Fruit fly (Drosophila melanogaster) whole organism, embryonic: ENCODE results near the gene AlaRS-m.

Experiments
- Adf1 ChIP-seq: fragments of 200-800 bp; sonication (Bioruptor generic); IDR thresholded peaks from 2 replicates; pipeline ENCODE4 v1.3.6; 2022; ENCODE audit warnings: missing biosample characterization, missing genetic modification characterization
- Antp ChIP-seq: fragments of 200-800 bp; sonication (Bioruptor generic); optimal IDR thresholded peaks from 3 replicates; lab custom pipeline; 2016; ENCODE audit warnings: missing biosample characterization, missing genetic modification characterization
- Asciz ChIP-seq: fragments of 200-800 bp; sonication (Bioruptor generic); optimal IDR thresholded peaks from 2 replicates; lab custom pipeline; 2017; ENCODE audit warnings: missing biosample characterization, mild to moderate bottlenecking, missing genetic modification characterization, missing genetic modification reagents
- CG11695 ChIP-seq: fragments of 200-800 bp; sonication (Bioruptor generic); IDR thresholded peaks from 3 replicates; pipeline ENCODE4 v1.3.6; 2022; ENCODE audit warnings: missing biosample characterization, missing genetic modification characterization
- CG12299 ChIP-seq: fragments of 200-800 bp; sonication (Bioruptor generic); optimal IDR thresholded peaks from 2 replicates; lab custom pipeline; 2018; ENCODE audit warnings: missing biosample characterization, mild to moderate bottlenecking, missing genetic modification characterization
- CG14965 ChIP-seq: fragments of 200-800 bp; sonication (Bioruptor generic); optimal IDR thresholded peaks from 2 replicates; lab custom pipeline; 2016; ENCODE audit warnings: missing biosample characterization, missing genetic modification characterization, borderline replicate concordance
- CG15696 ChIP-seq: fragments of 200-800 bp; sonication (Bioruptor generic); optimal IDR thresholded peaks from 2 replicates; lab custom pipeline; 2019; ENCODE audit warnings: missing biosample characterization, mild to moderate bottlenecking, missing genetic modification characterization, moderate library complexity
- CG1647 ChIP-seq: fragments of 200-800 bp; sonication (Bioruptor generic); optimal IDR thresholded peaks from 3 replicates; lab custom pipeline; 2016; ENCODE audit warnings: missing biosample characterization, missing genetic modification characterization
- CG1832 ChIP-seq: fragments of 200-800 bp; sonication (Bioruptor generic); optimal IDR thresholded peaks from 2 replicates; lab custom pipeline; 2017; ENCODE audit warnings: missing biosample characterization, mild to moderate bottlenecking, missing genetic modification characterization, inconsistent platforms
- CG18764 ChIP-seq: fragments of 200-800 bp; sonication (Bioruptor generic); optimal IDR thresholded peaks from 3 replicates; lab custom pipeline; 2016; ENCODE audit warnings: missing biosample characterization, missing genetic modification characterization
- CG3065 ChIP-seq: fragments of 200-800 bp; sonication (Bioruptor generic); optimal IDR thresholded peaks from 2 replicates; lab custom pipeline; 2016; ENCODE audit warnings: missing biosample characterization, missing genetic modification characterization
- CG32767 ChIP-seq: fragments of 200-800 bp; sonication (Bioruptor generic); IDR thresholded peaks from 2 replicates; pipeline ENCODE4 v1.3.6; 2022; ENCODE audit warnings: missing biosample characterization, missing genetic modification characterization
- CG33213 ChIP-seq: fragments of 200-800 bp; sonication (Bioruptor generic); optimal IDR thresholded peaks from 3 replicates; lab custom pipeline; 2016; ENCODE audit warnings: missing biosample characterization, missing genetic modification characterization
- CG3847 ChIP-seq: fragments of 200-800 bp; sonication (Bioruptor generic); IDR thresholded peaks from 2 replicates; pipeline ENCODE4 v1.3.6; 2022; ENCODE audit warnings: missing biosample characterization, missing genetic modification characterization
- CG5180 ChIP-seq: fragments of 200-800 bp; sonication (Bioruptor generic); optimal IDR thresholded peaks from 3 replicates; lab custom pipeline; 2017; ENCODE audit warnings: missing biosample characterization, missing genetic modification characterization, mild to moderate bottlenecking, moderate library complexity, missing genetic modification reagents
- CG6854 ChIP-seq: fragments of 200-800 bp; sonication (Bioruptor generic); optimal IDR thresholded peaks from 3 replicates; lab custom pipeline; 2017; ENCODE audit warnings: missing biosample characterization, mild to moderate bottlenecking, missing genetic modification characterization
- CG8388 ChIP-seq: fragments of 200-800 bp; sonication (Bioruptor generic); optimal IDR thresholded peaks from 2 replicates; lab custom pipeline; 2019; ENCODE audit warnings: missing biosample characterization, mild to moderate bottlenecking, missing genetic modification characterization, moderate library complexity
- CG9876 ChIP-seq: fragments of 200-800 bp; sonication (Bioruptor generic); optimal IDR thresholded peaks from 2 replicates; lab custom pipeline; 2016; ENCODE audit warnings: missing biosample characterization, missing genetic modification characterization
- CG9932 ChIP-seq: fragments of 200-800 bp; sonication (Bioruptor generic); IDR thresholded peaks from 2 replicates; pipeline ENCODE4 v1.3.6; 2022; ENCODE audit warnings: missing biosample characterization, missing genetic modification characterization
- CkIIα-i1 ChIP-seq: fragments of 200-800 bp; sonication (Bioruptor generic); IDR thresholded peaks from 2 replicates; pipeline ENCODE4 v1.3.6; 2022; ENCODE audit warnings: missing biosample characterization, missing genetic modification characterization
- E2f1 ChIP-seq: fragments of 200-800 bp; sonication (Bioruptor generic); IDR thresholded peaks from 2 replicates; pipeline ENCODE4 v1.3.6; 2022; ENCODE audit warnings: missing biosample characterization, missing genetic modification characterization
- H15 ChIP-seq: fragments of 200-800 bp; sonication (Bioruptor generic); IDR thresholded peaks from 3 replicates; pipeline ENCODE4 v1.3.6; 2022; ENCODE audit warnings: missing biosample characterization, missing genetic modification characterization
- HLHmδ ChIP-seq: fragments of 200-800 bp; sonication (Bioruptor generic); optimal IDR thresholded peaks from 2 replicates; lab custom pipeline; 2018; ENCODE audit warnings: missing biosample characterization, mild to moderate bottlenecking, missing genetic modification characterization, moderate library complexity
- Hr39 ChIP-seq: fragments of >200 bp; optimal IDR thresholded peaks from 2 replicates; lab custom pipeline; 2017
- Med ChIP-seq: fragments of 200-800 bp; sonication (Bioruptor generic); peaks from one replicate; lab custom pipeline; 2016; ENCODE audit warnings: missing biosample characterization, missing genetic modification characterization, mild to moderate bottlenecking, inconsistent platforms, moderate library complexity
- Mes4 ChIP-seq: fragments of 200-800 bp; sonication (Bioruptor generic); optimal IDR thresholded peaks from 2 replicates; lab custom pipeline; 2016; ENCODE audit warnings: missing biosample characterization, missing genetic modification characterization
- Neu2 ChIP-seq: fragments of 200-800 bp; sonication (Bioruptor generic); optimal IDR thresholded peaks from 3 replicates; lab custom pipeline; 2016; ENCODE audit warnings: missing biosample characterization, missing genetic modification characterization, borderline replicate concordance
- Sox100B ChIP-seq: fragments of 200-800 bp; sonication (Bioruptor generic); optimal IDR thresholded peaks from 3 replicates; lab custom pipeline; 2018; ENCODE audit warnings: missing biosample characterization, mild to moderate bottlenecking, missing genetic modification characterization
- aop ChIP-seq: fragments of 200-800 bp; sonication (Bioruptor generic); IDR thresholded peaks from 2 replicates; pipeline ENCODE4 v1.3.6; 2022; ENCODE audit warnings: missing biosample characterization, missing genetic modification characterization
- cato ChIP-seq: fragments of 200-800 bp; sonication (Bioruptor generic); optimal IDR thresholded peaks from 2 replicates; lab custom pipeline; 2016; ENCODE audit warnings: missing biosample characterization, missing genetic modification characterization, borderline replicate concordance
- cg ChIP-seq: fragments of 200-800 bp; sonication (Bioruptor generic); optimal IDR thresholded peaks from 3 replicates; lab custom pipeline; 2019; ENCODE audit warnings: missing biosample characterization, mild to moderate bottlenecking, missing genetic modification characterization, moderate library complexity
- chm ChIP-seq: fragments of 200-800 bp; sonication (Bioruptor generic); IDR thresholded peaks from 2 replicates; pipeline ENCODE4 v1.3.6; 2022; ENCODE audit warnings: missing biosample characterization, missing genetic modification characterization
- crol ChIP-seq: fragments of 200-800 bp; sonication (Bioruptor generic); IDR thresholded peaks from 2 replicates; pipeline ENCODE4 v1.3.6; 2022; ENCODE audit warnings: missing biosample characterization, missing genetic modification characterization
- cwo ChIP-seq: fragments of 200-800 bp; sonication (Bioruptor generic); optimal IDR thresholded peaks from 3 replicates; lab custom pipeline; 2017; ENCODE audit warnings: missing biosample characterization, missing genetic modification characterization, mild to moderate bottlenecking, moderate library complexity, missing genetic modification reagents
- dmrt11E ChIP-seq: fragments of 200-800 bp; sonication (Bioruptor generic); optimal IDR thresholded peaks from 3 replicates; lab custom pipeline; 2018; ENCODE audit warnings: missing biosample characterization, mild to moderate bottlenecking, missing genetic modification characterization, moderate library complexity
- dysf ChIP-seq: fragments of 200-800 bp; sonication (Bioruptor generic); IDR thresholded peaks from 3 replicates; pipeline ENCODE4 v1.3.6; 2022; ENCODE audit warnings: missing biosample characterization, missing genetic modification characterization
- fru ChIP-seq: fragments of >200 bp; optimal IDR thresholded peaks from 2 replicates; lab custom pipeline; 2017
- fu2 ChIP-seq: fragments of 200-800 bp; sonication (Bioruptor generic); optimal IDR thresholded peaks from 2 replicates; lab custom pipeline; 2016; ENCODE audit warnings: missing biosample characterization, missing genetic modification characterization
- klu ChIP-seq: fragments of 200-800 bp; sonication (Bioruptor generic); IDR thresholded peaks from 2 replicates; pipeline ENCODE4 v1.3.6; 2022; ENCODE audit warnings: missing biosample characterization, missing genetic modification characterization
- kni ChIP-seq: fragments of 200-800 bp; sonication (Bioruptor generic); optimal IDR thresholded peaks from 3 replicates; lab custom pipeline; 2017; ENCODE audit warnings: mild to moderate bottlenecking, missing biosample characterization, missing genetic modification reagents, missing genetic modification characterization
- knrl ChIP-seq: fragments of 200-800 bp; sonication (Bioruptor generic); IDR thresholded peaks from 3 replicates; pipeline ENCODE4 v1.3.6; 2022; ENCODE audit warnings: missing biosample characterization, missing genetic modification characterization; ENCODE audit not compliant: partially characterized antibody
- lbe ChIP-seq: fragments of 200-800 bp; sonication (Bioruptor generic); optimal IDR thresholded peaks from 2 replicates; lab custom pipeline; 2016; ENCODE audit warnings: missing biosample characterization, mild to moderate bottlenecking, missing genetic modification characterization
- onecut ChIP-seq: fragments of 200-800 bp; sonication (Bioruptor generic); IDR thresholded peaks from 2 replicates; pipeline ENCODE4 v1.3.6; 2022; ENCODE audit warnings: missing biosample characterization, missing genetic modification characterization
- pfk ChIP-seq: fragments of 200-800 bp; sonication (Bioruptor generic); optimal IDR thresholded peaks from 2 replicates; lab custom pipeline; 2018; ENCODE audit warnings: missing biosample characterization, mild to moderate bottlenecking, missing genetic modification characterization, moderate library complexity
- row ChIP-seq: fragments of 200-800 bp; sonication (Bioruptor generic); IDR thresholded peaks from 3 replicates; pipeline ENCODE4 v1.3.6; 2022; ENCODE audit warnings: missing biosample characterization, missing genetic modification characterization
- sd ChIP-seq: fragments of 200-800 bp; sonication (Bioruptor generic); optimal IDR thresholded peaks from 3 replicates; lab custom pipeline; 2018; ENCODE audit warnings: missing biosample characterization, mild to moderate bottlenecking, missing genetic modification characterization, moderate library complexity
- sima ChIP-seq: fragments of 200-800 bp; sonication (Bioruptor generic); optimal IDR thresholded peaks from 2 replicates; lab custom pipeline; 2016; ENCODE audit warnings: missing biosample characterization, missing genetic modification characterization
- sisA ChIP-seq: fragments of 200-800 bp; sonication (Bioruptor generic); IDR thresholded peaks from 2 replicates; pipeline ENCODE4 v1.3.6; 2022; ENCODE audit warnings: missing biosample characterization, missing genetic modification characterization
- sr ChIP-seq: fragments of 200-800 bp; sonication (Bioruptor generic); IDR thresholded peaks from 3 replicates; pipeline ENCODE4 v1.3.6; 2022; ENCODE audit warnings: missing biosample characterization, missing genetic modification characterization
- stwl ChIP-seq: fragments of 200-800 bp; sonication (Bioruptor generic); optimal IDR thresholded peaks from 3 replicates; lab custom pipeline; 2018; ENCODE audit warnings: missing biosample characterization, mild to moderate bottlenecking, missing genetic modification characterization, moderate library complexity

The AlaRS-m gene

dm6 chr3L:5184860-5185639 lies 39.2 kb downstream of the AlaRS-m start (continued):
- TF ChIP-seq knrl (no peak), chm (GFP tag; lab: Robert Waterston, UW) (no peak), CG14965 (no peak), CG18764 (GFP tag; lab: Kevin White, UChicago) (peak; percentile 19), sima (GFP tag; lab: Kevin White, UChicago) (no peak), Sox100B (GFP tag; lab: Kevin White, UChicago) (peak; percentile 62), dmrt11E (tag; lab: Kevin White, UChicago) (peak; percentile 12), CG15696 (tag; lab: Kevin White, UChicago) (no peak), CkIIα-i1 (GFP tag; lab: Robert Waterston, UW) (no peak), aop (GFP tag; lab: Robert Waterston, UW) (0 out of 2 replicates have a peak, but pooled peaks have one; percentile 9), CG1832 (GFP tag; lab: Kevin White, UChicago) (peak; percentile 63), Antp (GFP tag; lab: Kevin White, UChicago) (peak; percentile 29), Adf1 (GFP tag; lab: Robert Waterston, UW) (peak; percentile 98), Med (GFP tag; lab: Kevin White, UChicago) (peak; percentile 86), cwo (GFP tag; lab: Kevin White, UChicago) (peak; percentile 58), fu2 (peak; percentile 65), klu (GFP tag; lab: Robert Waterston, UW) (0 out of 2 replicates have a peak, but pooled peaks have one; percentile 35), cato (GFP tag; lab: Kevin White, UChicago) (peak; percentile 6), lbe (GFP tag; lab: Kevin White, UChicago) (no peak), CG3065 (GFP tag; lab: Kevin White, UChicago) (no peak), E2f1 (peak; percentile 12; the same call in 1 of the 2 replicates), crol (GFP tag; lab: Robert Waterston, UW) (peak; percentile 74), CG3847 (GFP tag; lab: Robert Waterston, UW) (peak; percentile 44), pfk (no peak), CG9932 (GFP tag; lab: Robert Waterston, UW) (peak; percentile 64), HLHmδ (no peak), stwl (tag; lab: Kevin White, UChicago) (no peak), CG6854 (GFP tag; lab: Kevin White, UChicago) (no peak), kni (GFP tag; lab: Kevin White, UChicago) (peak; percentile 7), Neu2 (no peak), CG33213 (GFP tag; lab: Kevin White, UChicago) (peak; percentile 23), Mes4 (no peak), onecut (GFP tag; lab: Robert Waterston, UW) (no peak), CG32767 (GFP tag; lab: Robert Waterston, UW) (peak; percentile 42; the same call in 1 of the 2 replicates), CG5180 (peak; percentile 10), CG11695 (GFP tag; lab: Robert Waterston, UW) (peak; percentile 61; the same call in 1 of the 3 replicates), sr (peak; percentile 24; the same call in 1 of the 3 replicates), CG1647 (GFP tag; lab: Kevin White, UChicago) (no peak), sisA (GFP tag; lab: Robert Waterston, UW) (peak; percentile 55), Hr39 (lab: Kevin White, UChicago) (no peak), CG9876 (GFP tag; lab: Kevin White, UChicago) (no peak), fru (lab: Kevin White, UChicago) (no peak), dysf (GFP tag; lab: Robert Waterston, UW) (peak; percentile 62; the same call in 2 of the 3 replicates), sd (tag; lab: Kevin White, UChicago) (peak; percentile 98), CG8388 (GFP tag; lab: Kevin White, UChicago) (peak; percentile 17), Asciz (GFP tag; lab: Kevin White, UChicago) (no peak), CG12299 (tag; lab: Kevin White, UChicago) (no peak), cg (peak; percentile 15), row (GFP tag; lab: Robert Waterston, UW) (peak; percentile 63), H15 (no peak)
